Worm (Caenorhabditis elegans) whole organism, late embryonic: ENCODE measurements around the gene ttm-1.

Experiments
- T23F11.4 ChIP-seq: fragments of 200-800 bp; sonication (Bioruptor generic); optimal IDR thresholded peaks from 2 replicates; lab custom pipeline; 2018; ENCODE audit warnings: mild to moderate bottlenecking, missing genetic modification characterization, missing compliant biosample characterization
- Y22D7AL.16 ChIP-seq: sonication (generic microtip); optimal IDR thresholded peaks from 2 replicates; lab custom pipeline; 2016; ENCODE audit warnings: missing genetic modification characterization, missing compliant biosample characterization
- ahr-1 ChIP-seq: sonication (generic microtip); optimal IDR thresholded peaks from 2 replicates; lab custom pipeline; 2016; ENCODE audit warnings: missing genetic modification characterization, missing compliant biosample characterization
- ceh-14 ChIP-seq: sonication (generic microtip); optimal IDR thresholded peaks from 2 replicates; lab custom pipeline; 2016; ENCODE audit warnings: missing genotype, missing genetic modification characterization, missing compliant biosample characterization
- ceh-19 ChIP-seq: fragments of 200-800 bp; sonication (Bioruptor generic); optimal IDR thresholded peaks from 2 replicates; lab custom pipeline; 2018; ENCODE audit warnings: mild to moderate bottlenecking, missing genetic modification characterization, missing compliant biosample characterization
- ceh-2 ChIP-seq: sonication (generic microtip); optimal IDR thresholded peaks from 2 replicates; lab custom pipeline; 2016; ENCODE audit warnings: missing genotype, missing genetic modification characterization, missing compliant biosample characterization
- ceh-22 ChIP-seq: sonication (generic microtip); optimal IDR thresholded peaks from 2 replicates; lab custom pipeline; 2017; ENCODE audit warnings: missing biosample characterization, missing genetic modification characterization
- ceh-34 ChIP-seq: sonication (generic microtip); optimal IDR thresholded peaks from 2 replicates; lab custom pipeline; 2016; ENCODE audit warnings: mild to moderate bottlenecking, missing genetic modification characterization, missing compliant biosample characterization
- ceh-48 ChIP-seq: sonication (generic microtip); optimal IDR thresholded peaks from 2 replicates; lab custom pipeline; 2016; ENCODE audit warnings: missing genetic modification characterization, inconsistent platforms, missing compliant biosample characterization
- ceh-6 ChIP-seq: fragments of 200-800 bp; sonication (Bioruptor generic); optimal IDR thresholded peaks from 2 replicates; lab custom pipeline; 2018; ENCODE audit warnings: mild to moderate bottlenecking, missing genetic modification characterization, missing compliant biosample characterization
- elt-2 ChIP-seq: sonication (generic microtip); optimal IDR thresholded peaks from 2 replicates; lab custom pipeline; 2016; ENCODE audit warnings: missing genetic modification reagents, missing genetic modification characterization, missing compliant biosample characterization
- elt-4 ChIP-seq: sonication (generic microtip); optimal IDR thresholded peaks from 2 replicates; lab custom pipeline; 2016; ENCODE audit warnings: missing genetic modification characterization, missing compliant biosample characterization
- ets-4 ChIP-seq: sonication (generic microtip); optimal IDR thresholded peaks from 2 replicates; lab custom pipeline; 2016; ENCODE audit warnings: missing genetic modification characterization, missing compliant biosample characterization
- eyg-1 ChIP-seq: sonication (generic microtip); optimal IDR thresholded peaks from 2 replicates; lab custom pipeline; 2016; ENCODE audit warnings: missing genotype, missing genetic modification characterization, missing compliant biosample characterization
- gmeb-2 ChIP-seq: sonication (generic microtip); optimal IDR thresholded peaks from 2 replicates; lab custom pipeline; 2016; ENCODE audit warnings: missing genetic modification characterization, inconsistent platforms, missing compliant biosample characterization
- hlh-13 ChIP-seq: fragments of 200-800 bp; sonication (Bioruptor generic); optimal IDR thresholded peaks from 2 replicates; lab custom pipeline; 2018; ENCODE audit warnings: mild to moderate bottlenecking, missing genetic modification characterization, missing compliant biosample characterization
- hlh-15 ChIP-seq: sonication (generic microtip); optimal IDR thresholded peaks from 2 replicates; lab custom pipeline; 2016; ENCODE audit warnings: missing genetic modification characterization, missing compliant biosample characterization
- hlh-30 ChIP-seq: sonication (generic microtip); optimal IDR thresholded peaks from 2 replicates; lab custom pipeline; 2017; ENCODE audit warnings: antibody characterized with exemption, missing genetic modification characterization, missing compliant biosample characterization; ENCODE audit not compliant: insufficient read depth
- hlh-8 ChIP-seq: sonication (generic microtip); optimal IDR thresholded peaks from 2 replicates; lab custom pipeline; 2016; ENCODE audit warnings: missing genotype, missing genetic modification characterization, missing compliant biosample characterization
- lim-6 ChIP-seq: sonication (generic microtip); optimal IDR thresholded peaks from 2 replicates; lab custom pipeline; 2016; ENCODE audit warnings: missing genetic modification characterization, missing compliant biosample characterization
- lin-11 ChIP-seq: fragments of 200-800 bp; sonication (Bioruptor generic); optimal IDR thresholded peaks from 2 replicates; lab custom pipeline; 2018; ENCODE audit warnings: mild to moderate bottlenecking, missing genetic modification characterization, missing compliant biosample characterization
- madf-2 ChIP-seq: sonication (generic microtip); optimal IDR thresholded peaks from 2 replicates; lab custom pipeline; 2017; ENCODE audit warnings: missing genetic modification characterization, missing compliant biosample characterization
- mec-3 ChIP-seq: sonication (generic microtip); optimal IDR thresholded peaks from 2 replicates; lab custom pipeline; 2016; ENCODE audit warnings: borderline replicate concordance, missing genetic modification characterization, missing compliant biosample characterization
- nfya-1 ChIP-seq: sonication (generic microtip); optimal IDR thresholded peaks from 2 replicates; lab custom pipeline; 2017; ENCODE audit warnings: missing genetic modification characterization, mild to moderate bottlenecking, missing compliant biosample characterization, antibody characterized with exemption, moderate library complexity
- nhr-11 ChIP-seq: fragments of 150-350 bp; optimal IDR thresholded peaks from 2 replicates; lab custom pipeline; 2014; ENCODE audit warnings: missing biosample characterization, missing genetic modification characterization
- pax-1 ChIP-seq: fragments of 150-350 bp; optimal IDR thresholded peaks from 2 replicates; lab custom pipeline; 2014; ENCODE audit warnings: missing biosample characterization, missing genetic modification characterization
- pqm-1 ChIP-seq: sonication (generic microtip); optimal IDR thresholded peaks from 2 replicates; lab custom pipeline; 2016; ENCODE audit warnings: missing genetic modification characterization, missing compliant biosample characterization
- rnt-1 ChIP-seq: sonication (generic microtip); optimal IDR thresholded peaks from 2 replicates; lab custom pipeline; 2016; ENCODE audit warnings: missing genetic modification characterization, missing compliant biosample characterization
- sox-2 ChIP-seq: fragments of 200-800 bp; sonication (Bioruptor generic); IDR thresholded peaks from 2 replicates; pipeline ENCODE4 v1.3.6; 2022; ENCODE audit warnings: missing genetic modification reagents, missing genetic modification characterization, missing compliant biosample characterization
- sox-4 ChIP-seq: sonication (generic microtip); optimal IDR thresholded peaks from 2 replicates; lab custom pipeline; 2017; ENCODE audit warnings: mild to moderate bottlenecking, missing genetic modification characterization, inconsistent platforms, missing compliant biosample characterization
- syd-9 ChIP-seq: sonication (generic microtip); optimal IDR thresholded peaks from 2 replicates; lab custom pipeline; 2016; ENCODE audit warnings: mild to moderate bottlenecking, missing genetic modification characterization, moderate library complexity, missing compliant biosample characterization
- tbx-2 ChIP-seq: sonication (generic microtip); optimal IDR thresholded peaks from 2 replicates; lab custom pipeline; 2016; ENCODE audit warnings: missing genetic modification characterization, missing compliant biosample characterization
- unc-42 ChIP-seq: sonication (generic microtip); optimal IDR thresholded peaks from 2 replicates; lab custom pipeline; 2016; ENCODE audit warnings: missing genotype, missing genetic modification characterization, missing compliant biosample characterization
- unc-55 ChIP-seq: sonication (generic microtip); optimal IDR thresholded peaks from 2 replicates; lab custom pipeline; 2017; ENCODE audit warnings: missing biosample characterization, missing genetic modification reagents, missing genetic modification characterization
- unc-86 ChIP-seq: sonication (generic microtip); optimal IDR thresholded peaks from 2 replicates; lab custom pipeline; 2016; ENCODE audit warnings: missing genetic modification characterization, missing compliant biosample characterization
- ztf-16 ChIP-seq: sonication (generic microtip); optimal IDR thresholded peaks from 2 replicates; lab custom pipeline; 2017; ENCODE audit warnings: missing genetic modification characterization, missing compliant biosample characterization

The ttm-1 gene

DNA sequence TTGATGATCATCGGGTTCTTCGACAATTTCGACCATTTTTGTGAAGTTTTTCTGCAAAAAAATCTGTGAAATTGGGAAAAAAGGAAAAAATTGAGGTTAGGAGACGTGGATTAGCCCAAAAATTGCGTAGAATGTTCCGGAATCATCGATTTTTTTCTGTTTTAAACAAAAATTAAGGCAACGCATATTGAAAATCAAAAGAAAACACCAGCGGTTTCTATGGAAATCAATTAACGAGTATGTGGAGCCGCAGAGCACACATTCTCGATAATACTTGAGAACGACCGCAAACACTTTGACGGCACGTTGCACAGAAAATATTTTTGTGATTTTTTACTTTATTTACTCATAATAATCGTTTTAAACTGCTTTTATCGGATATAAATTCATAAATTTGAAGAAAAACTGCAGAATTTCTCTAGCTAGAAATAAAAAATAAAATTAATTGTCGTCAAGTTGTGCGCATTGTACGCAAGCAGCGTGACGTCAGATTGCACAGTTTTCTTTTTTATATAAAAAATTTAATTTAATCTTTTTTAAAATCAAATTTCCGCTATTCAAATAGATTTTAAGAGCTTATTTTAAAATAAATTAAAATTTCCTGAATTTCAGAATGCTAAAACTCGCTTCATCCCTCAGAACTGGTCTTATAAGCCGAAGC is 40.7 kb downstream of the ttm-1 start, which contains the start of the genes npp-25 and mrps-10:
Gene npp-25 (minus strand): TSS at position 51 of the 661 bp plus-strand sequence.
Gene mrps-10 (plus strand): TSS at position 611 of the 661 bp plus-strand sequence.
- TF ChIP-seq hlh-13 (GFP tag; lab: Kevin White, UChicago) (no peak), pax-1 (peak; percentile 6), elt-2 (tag; lab: Kevin White, UChicago) (peak; percentile 8), unc-42 (peak; percentile 61)

DNA sequence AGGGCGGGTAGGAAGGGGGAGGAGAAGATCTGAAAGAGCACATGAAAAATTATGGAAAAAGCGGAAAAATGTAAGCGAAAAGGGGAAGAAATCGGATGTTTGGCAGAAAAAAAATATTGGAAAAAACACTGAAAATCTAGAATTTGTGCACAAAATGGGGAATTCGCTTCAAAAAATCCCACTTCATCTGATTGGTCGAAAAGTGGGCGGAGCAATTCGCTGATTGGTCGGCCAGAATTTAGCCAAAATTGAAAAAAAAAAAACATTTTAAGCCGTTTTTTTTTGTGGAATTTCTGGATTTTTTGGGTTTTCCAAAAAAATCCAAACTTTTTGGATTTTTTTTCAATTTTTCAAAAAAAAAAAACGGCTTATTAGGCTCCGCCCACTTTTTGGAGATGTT is 46.0 kb downstream of the ttm-1 start:
- TF ChIP-seq nfya-1 (tag; lab: Kevin White, UChicago): peak; percentile 85
- TF ChIP-seq tbx-2 (tag; lab: Kevin White, UChicago): no peak
- no peak for TF ChIP-seq nhr-11

DNA sequence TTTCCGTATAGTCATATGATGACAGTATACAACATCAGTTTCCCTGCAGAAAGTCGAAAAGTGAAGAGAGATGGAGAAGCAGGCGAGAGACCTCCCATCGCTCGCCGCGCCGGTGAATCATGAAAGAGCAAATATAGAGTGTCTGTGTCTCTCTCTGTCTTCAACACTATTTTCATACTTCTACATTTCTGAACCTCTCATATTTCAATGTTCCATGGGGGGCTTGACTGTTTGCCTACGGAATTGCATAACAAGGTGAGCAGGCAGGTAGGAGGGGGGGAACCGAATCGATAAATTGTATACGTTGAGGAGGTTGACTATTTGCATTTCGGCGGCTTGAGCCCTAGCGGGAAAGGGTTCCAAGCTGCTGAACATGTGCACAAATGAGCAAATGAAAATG is 46.9 kb downstream of the ttm-1 start:
- TF ChIP-seq pax-1: peak; percentile 77
- TF ChIP-seq ceh-6 (GFP tag; lab: Kevin White, UChicago): no peak
- no peak for TF ChIP-seq lin-11 (tag; lab: Kevin White, UChicago)
- TF ChIP-seq gmeb-2 (tag; lab: Kevin White, UChicago): no peak
- TF ChIP-seq hlh-8: no peak
- TF ChIP-seq sox-2 (GFP tag; lab: Robert Waterston, UW): no peak
- TF ChIP-seq eyg-1 (tag; lab: Kevin White, UChicago): no peak
- no peak for TF ChIP-seq lim-6 (tag; lab: Kevin White, UChicago)
- no peak for TF ChIP-seq ahr-1 (tag; lab: Kevin White, UChicago)
- peak; percentile 75 for TF ChIP-seq ceh-34
- TF ChIP-seq nfya-1 (tag; lab: Kevin White, UChicago): peak; percentile 49
- TF ChIP-seq ztf-16 (tag; lab: Kevin White, UChicago): no peak
- peak; percentile 53 for TF ChIP-seq ceh-2 (tag; lab: Kevin White, UChicago)
- TF ChIP-seq elt-4: no peak
- no peak for TF ChIP-seq elt-2 (tag; lab: Kevin White, UChicago)
- peak; percentile 54 for TF ChIP-seq ceh-19 (GFP tag; lab: Kevin White, UChicago)
- TF ChIP-seq syd-9 (tag; lab: Kevin White, UChicago): no peak
- no peak for TF ChIP-seq pqm-1 (tag; lab: Kevin White, UChicago)
- no peak for TF ChIP-seq rnt-1
- no peak for TF ChIP-seq hlh-15 (tag; lab: Kevin White, UChicago)
- peak; percentile 8 for TF ChIP-seq ets-4 (tag; lab: Kevin White, UChicago)
- no peak for TF ChIP-seq ceh-22 (tag; lab: Kevin White, UChicago)
- TF ChIP-seq Y22D7AL.16 (tag; lab: Kevin White, UChicago): no peak
- TF ChIP-seq mec-3: no peak
- no peak for TF ChIP-seq unc-86 (tag; lab: Kevin White, UChicago)
- TF ChIP-seq ceh-48 (tag; lab: Kevin White, UChicago): no peak
- TF ChIP-seq unc-42: no peak
- TF ChIP-seq madf-2 (tag; lab: Kevin White, UChicago): no peak
- no peak for TF ChIP-seq sox-4
- TF ChIP-seq ceh-14 (tag; lab: Kevin White, UChicago): no peak
- TF ChIP-seq tbx-2 (tag; lab: Kevin White, UChicago): peak; percentile 40
- no peak for TF ChIP-seq hlh-30 (tag; lab: Kevin White, UChicago)
- no peak for TF ChIP-seq T23F11.4

DNA sequence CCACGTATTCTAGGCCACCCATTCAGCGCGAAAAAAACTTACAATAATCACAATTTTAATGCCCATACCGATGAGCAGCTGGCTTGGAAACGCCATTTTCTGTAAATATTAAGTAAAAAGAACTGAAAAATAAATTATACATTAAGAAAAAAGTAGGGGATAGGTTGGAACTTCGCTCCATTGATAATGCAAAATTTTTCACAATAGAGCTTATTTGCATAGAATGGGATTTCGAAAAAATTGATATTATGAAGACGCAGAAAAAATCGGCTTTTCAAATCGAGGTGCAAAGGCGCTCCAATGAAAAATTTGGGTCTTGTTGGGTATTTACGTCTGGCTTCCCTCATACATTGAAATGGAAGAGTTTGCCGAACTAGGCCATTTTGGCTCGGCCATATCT is 48.2 kb downstream of the ttm-1 start, which contains the start of gene Y37D8A.16:
Gene Y37D8A.16 (minus strand): TSS at position 101 of the 400 bp plus-strand sequence.
- TF ChIP-seq hlh-30 (tag; lab: Kevin White, UChicago): no peak
- TF ChIP-seq unc-55 (GFP tag; lab: Kevin White, UChicago): no peak
- TF ChIP-seq T23F11.4: no peak
- no peak for TF ChIP-seq mec-3
